Fruit fly (Drosophila melanogaster): ENCODE data around the gene CG10171.

Gene CG10171

DNA sequence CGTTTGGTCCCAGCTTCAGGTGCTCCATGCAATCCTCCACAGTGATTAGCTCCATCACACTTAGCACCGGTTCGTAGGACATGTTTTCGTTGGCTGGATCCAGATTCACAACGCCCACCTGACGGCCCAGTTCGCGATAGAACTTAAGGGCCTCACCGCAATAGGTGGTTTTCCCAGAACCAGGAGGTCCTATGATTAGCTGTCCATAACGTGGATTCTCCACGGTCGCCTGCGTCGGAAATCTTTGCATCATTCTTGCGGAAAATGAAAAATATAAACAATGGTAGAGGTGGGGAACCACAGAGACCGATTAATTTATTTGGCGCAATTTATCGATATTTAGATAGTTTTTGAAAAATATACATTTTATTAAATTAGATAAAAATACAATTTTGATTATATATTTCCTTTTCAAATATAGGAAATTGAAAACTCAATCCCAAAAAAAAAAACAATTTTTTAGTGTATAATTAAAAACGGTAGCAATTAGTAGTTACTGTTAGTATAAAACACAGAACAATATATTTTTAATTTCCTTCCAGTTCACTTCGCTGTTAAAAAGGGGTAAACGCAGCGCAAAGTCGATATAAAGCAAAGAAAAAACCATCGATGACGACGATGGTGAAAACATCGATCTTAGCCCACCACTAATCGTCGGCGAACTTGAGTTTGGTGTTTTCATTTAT lies 24.6 kb upstream of the CG10171 start, which contains the start of the genes CG10222 and flr (continued):
- TF ChIP-seq sna (GFP tag; IDR thresholded peaks at IDR 0.05; ENCODE audit: partially characterized antibody) (0 out of 2 replicates have a peak, but pooled peaks have one; percentile 51), cwo (GFP tag; optimal IDR thresholded peaks at IDR 0.05) (no peak), CG30403 (GFP tag; optimal IDR thresholded peaks at IDR 0.05) (peak; percentile 32), D (optimal IDR thresholded peaks at IDR 0.05) (peak; percentile 70), D (GFP tag; optimal IDR thresholded peaks at IDR 0.05) (peak; percentile 27), CG3281 (GFP tag; optimal IDR thresholded peaks at IDR 0.05) (peak; percentile 15), row (GFP tag; IDR thresholded peaks at IDR 0.05) (peak; percentile 77), tna (GFP tag; IDR thresholded peaks at IDR 0.05; ENCODE audit: partially characterized antibody) (peak; percentile 22; the same call in 1 of the 2 replicates), CG12219 (GFP tag; optimal IDR thresholded peaks at IDR 0.05) (no peak), sr (GFP tag; IDR thresholded peaks at IDR 0.05) (no peak), Scr (GFP tag; IDR thresholded peaks at IDR 0.05; ENCODE audit: partially characterized antibody) (peak; percentile 87), yki (optimal IDR thresholded peaks at IDR 0.05) (no peak), unc-4 (GFP tag; IDR thresholded peaks at IDR 0.05; ENCODE audit: partially characterized antibody) (peak; percentile 71), CG1603 (tag; optimal IDR thresholded peaks at IDR 0.05) (peak; percentile 7), CG15601 (tag; optimal IDR thresholded peaks at IDR 0.05) (peak; percentile 19), CG9876 (GFP tag; optimal IDR thresholded peaks at IDR 0.05) (no peak), dm (GFP tag; optimal IDR thresholded peaks at IDR 0.05) (no peak), CG14860 (GFP tag; IDR thresholded peaks at IDR 0.05; ENCODE audit: partially characterized antibody) (peak; percentile 69), h (optimal IDR thresholded peaks at IDR 0.05) (no peak), CG1233 (GFP tag; optimal IDR thresholded peaks at IDR 0.05) (no peak), HmgZ (tag; optimal IDR thresholded peaks at IDR 0.05) (no peak), tgo (GFP tag; IDR thresholded peaks at IDR 0.05) (no peak), Dfd (GFP tag; optimal IDR thresholded peaks at IDR 0.05) (no peak), Hr3 (GFP tag; optimal IDR thresholded peaks at IDR 0.05) (no peak), zfh1 (GFP tag; IDR thresholded peaks at IDR 0.05) (no peak), nmo (GFP tag; optimal IDR thresholded peaks at IDR 0.05) (peak; percentile 53), CG33557 (GFP tag; optimal IDR thresholded peaks at IDR 0.05) (no peak), vnd (GFP tag; IDR thresholded peaks at IDR 0.05; ENCODE audit: partially characterized antibody) (peak; percentile 71), Ravus (GFP tag; IDR thresholded peaks at IDR 0.05) (no peak), lilli (GFP tag; optimal IDR thresholded peaks at IDR 0.05) (peak; percentile 34), vvl (GFP tag; IDR thresholded peaks at IDR 0.05) (no peak), zen2 (GFP tag; IDR thresholded peaks at IDR 0.05; ENCODE audit: partially characterized antibody) (0 out of 3 replicates have a peak, but pooled peaks have one; percentile 10), HLH4C (GFP tag; IDR thresholded peaks at IDR 0.05; ENCODE audit: partially characterized antibody) (peak; percentile 82), jigr1 (GFP tag; IDR thresholded peaks at IDR 0.05) (peak; percentile 14; the same call in 1 of the 3 replicates), dmrt11E (tag; optimal IDR thresholded peaks at IDR 0.05) (no peak), Bgb (GFP tag; IDR thresholded peaks at IDR 0.05; ENCODE audit: partially characterized antibody) (peak; percentile 70), CG7963 (GFP tag; IDR thresholded peaks at IDR 0.05; ENCODE audit: partially characterized antibody) (0 out of 3 replicates have a peak, but pooled peaks have one; percentile 44), CG10267 (tag; optimal IDR thresholded peaks at IDR 0.05) (peak; percentile 42), CG12104 (GFP tag; optimal IDR thresholded peaks at IDR 0.05) (peak; percentile 20), mld (GFP tag; IDR thresholded peaks at IDR 0.05; ENCODE audit: partially characterized antibody) (0 out of 3 replicates have a peak, but pooled peaks have one; percentile 62), run (tag; optimal IDR thresholded peaks at IDR 0.05) (no peak), stwl (tag; optimal IDR thresholded peaks at IDR 0.05) (peak; percentile 57), Six4 (GFP tag; optimal IDR thresholded peaks at IDR 0.05) (no peak), Dll (GFP tag; IDR thresholded peaks at IDR 0.05; ENCODE audit: partially characterized antibody) (peak; percentile 85), CG32767 (GFP tag; IDR thresholded peaks at IDR 0.05) (no peak), bab2 (GFP tag; optimal IDR thresholded peaks at IDR 0.05) (no peak), Opbp (GFP tag; IDR thresholded peaks at IDR 0.05; ENCODE audit: partially characterized antibody) (peak; percentile 74), sug (tag; optimal IDR thresholded peaks at IDR 0.05) (peak; percentile 8), Dek (tag; optimal IDR thresholded peaks at IDR 0.05) (no peak)

Data from whole organism, embryonic.